Worm (Caenorhabditis elegans) whole organism, L3 larva: ENCODE results near the gene F08D12.2.

Source experiments
- R02D3.7 ChIP-seq: fragments of 150-350 bp; optimal IDR thresholded peaks from 2 replicates; lab custom pipeline; 2014; ENCODE audit warnings: missing biosample characterization, missing genetic modification characterization
- ZK546.5 ChIP-seq: sonication (generic microtip); optimal IDR thresholded peaks from 2 replicates; lab custom pipeline; 2017; ENCODE audit warnings: missing biosample characterization, missing genetic modification characterization
- aly-2 ChIP-seq: fragments of 150-350 bp; optimal IDR thresholded peaks from 2 replicates; lab custom pipeline; 2014; ENCODE audit warnings: missing biosample characterization, missing genetic modification characterization
- ceh-16 ChIP-seq: sonication (generic microtip); optimal IDR thresholded peaks from 2 replicates; lab custom pipeline; 2017; ENCODE audit warnings: missing biosample characterization, missing genetic modification characterization
- ceh-28 ChIP-seq: fragments of 150-350 bp; optimal IDR thresholded peaks from 2 replicates; lab custom pipeline; 2014; ENCODE audit warnings: missing biosample characterization, missing genetic modification reagents, missing genetic modification characterization
- ceh-82 ChIP-seq: fragments of 150-350 bp; optimal IDR thresholded peaks from 2 replicates; lab custom pipeline; 2014; ENCODE audit warnings: missing biosample characterization, missing genetic modification characterization
- daf-12 ChIP-seq: fragments of 150-350 bp; optimal IDR thresholded peaks from 2 replicates; lab custom pipeline; 2014; ENCODE audit warnings: missing biosample characterization, missing genetic modification reagents, missing genetic modification characterization
- elt-1 ChIP-seq: fragments of 150-350 bp; optimal IDR thresholded peaks from 2 replicates; lab custom pipeline; 2014; ENCODE audit warnings: missing biosample characterization, missing genetic modification characterization
- elt-2 ChIP-seq: sonication (generic microtip); optimal IDR thresholded peaks from 2 replicates; lab custom pipeline; 2016; ENCODE audit warnings: missing genetic modification reagents, mild to moderate bottlenecking, missing genetic modification characterization, missing compliant biosample characterization
- elt-3 ChIP-seq, 3 experiments: fragments of 150-350 bp in 1 of 3; sonication (generic microtip) in 2 of 3; optimal IDR thresholded peaks; 2 replicates in 2 of 3; 4 replicates in 1 of 3; lab custom pipeline; 2014 to 2017; ENCODE audit warnings: missing biosample characterization in 3 of 3, missing genetic modification characterization in 3 of 3
- eor-1 ChIP-seq, 2 experiments: fragments of 150-350 bp; optimal IDR thresholded peaks; 2 replicates each; lab custom pipeline; 2014 to 2018; ENCODE audit warnings: missing biosample characterization in 2 of 2, missing genetic modification characterization in 2 of 2
- fkh-10 ChIP-seq: sonication (generic microtip); optimal IDR thresholded peaks from 2 replicates; lab custom pipeline; 2017; ENCODE audit warnings: missing biosample characterization, missing genetic modification reagents, missing genetic modification characterization
- fkh-2 ChIP-seq: fragments of 150-350 bp; optimal IDR thresholded peaks from 2 replicates; lab custom pipeline; 2014; ENCODE audit warnings: missing biosample characterization, missing genetic modification reagents, missing genetic modification characterization
- fos-1 ChIP-seq: fragments of 150-350 bp; optimal IDR thresholded peaks from 2 replicates; lab custom pipeline; 2014; ENCODE audit warnings: missing biosample characterization, missing genetic modification characterization
- jun-1 ChIP-seq: fragments of 150-350 bp; optimal IDR thresholded peaks from 2 replicates; lab custom pipeline; 2014; ENCODE audit warnings: missing biosample characterization, missing genetic modification reagents, missing genetic modification characterization
- lin-15B ChIP-seq: fragments of 150-350 bp; optimal IDR thresholded peaks from 2 replicates; lab custom pipeline; 2014; ENCODE audit warnings: missing biosample characterization, missing genetic modification characterization
- lin-39 ChIP-seq: fragments of 150-350 bp; optimal IDR thresholded peaks from 2 replicates; lab custom pipeline; 2018; ENCODE audit warnings: missing biosample characterization, missing genetic modification reagents, missing genetic modification characterization
- lsy-12 ChIP-seq: sonication (generic microtip); optimal IDR thresholded peaks from 2 replicates; lab custom pipeline; 2016; ENCODE audit warnings: mild to moderate bottlenecking, missing genetic modification characterization, missing compliant biosample characterization
- mdl-1 ChIP-seq: fragments of 150-350 bp; optimal IDR thresholded peaks from 2 replicates; lab custom pipeline; 2014; ENCODE audit warnings: missing biosample characterization, missing genetic modification characterization
- mml-1 ChIP-seq: fragments of 150-350 bp; sonication (generic microtip); optimal IDR thresholded peaks from 3 replicates; lab custom pipeline; 2014; ENCODE audit warnings: missing biosample characterization, missing genetic modification characterization
- nfya-1 ChIP-seq: sonication (generic microtip); optimal IDR thresholded peaks from 2 replicates; lab custom pipeline; 2017; ENCODE audit warnings: missing genetic modification characterization, mild to moderate bottlenecking, missing compliant biosample characterization, antibody characterized with exemption, moderate library complexity; ENCODE audit not compliant: insufficient read depth
- nhr-11 ChIP-seq: fragments of 150-350 bp; optimal IDR thresholded peaks from 2 replicates; lab custom pipeline; 2014; ENCODE audit warnings: missing biosample characterization, missing genetic modification characterization
- nhr-23 ChIP-seq: fragments of 150-350 bp; optimal IDR thresholded peaks from 2 replicates; lab custom pipeline; 2014; ENCODE audit warnings: missing biosample characterization, missing genetic modification reagents, missing genetic modification characterization
- nhr-25 ChIP-seq: sonication (generic microtip); optimal IDR thresholded peaks from 2 replicates; lab custom pipeline; 2017; ENCODE audit warnings: missing biosample characterization, missing genetic modification characterization
- nhr-43 ChIP-seq: sonication (generic microtip); optimal IDR thresholded peaks from 2 replicates; lab custom pipeline; 2016; ENCODE audit warnings: mild to moderate bottlenecking, missing genetic modification characterization, missing compliant biosample characterization; ENCODE audit not compliant: poor library complexity, severe bottlenecking
- nhr-67 ChIP-seq: fragments of 150-350 bp; optimal IDR thresholded peaks from 2 replicates; lab custom pipeline; 2014; ENCODE audit warnings: missing biosample characterization, missing genetic modification characterization
- nhr-76 ChIP-seq: fragments of 150-350 bp; sonication (generic microtip); optimal IDR thresholded peaks from 5 replicates; lab custom pipeline; 2014; ENCODE audit warnings: missing biosample characterization, missing genetic modification characterization
- nhr-77 ChIP-seq: fragments of 150-350 bp; optimal IDR thresholded peaks from 2 replicates; lab custom pipeline; 2014; ENCODE audit warnings: missing biosample characterization, missing genetic modification characterization
- pha-4 ChIP-seq: fragments of 150-350 bp; optimal IDR thresholded peaks from 2 replicates; lab custom pipeline; 2014; ENCODE audit warnings: missing biosample characterization, missing genetic modification reagents, missing genetic modification characterization
- pqm-1 ChIP-seq: fragments of 150-350 bp; optimal IDR thresholded peaks from 2 replicates; lab custom pipeline; 2017; ENCODE audit warnings: missing biosample characterization, missing genetic modification characterization, inconsistent platforms
- sea-2 ChIP-seq: fragments of 150-350 bp; sonication (generic microtip); optimal IDR thresholded peaks from 4 replicates; lab custom pipeline; 2014; ENCODE audit warnings: missing biosample characterization, missing genetic modification reagents, missing genetic modification characterization
- skn-1 ChIP-seq: fragments of 150-350 bp; optimal IDR thresholded peaks from 2 replicates; lab custom pipeline; 2014; ENCODE audit warnings: missing biosample characterization, missing genetic modification characterization
- snpc-4 ChIP-seq: fragments of 150-350 bp; optimal IDR thresholded peaks from 2 replicates; lab custom pipeline; 2014; ENCODE audit warnings: missing biosample characterization, missing genetic modification characterization
- tbx-2 ChIP-seq: sonication (generic microtip); optimal IDR thresholded peaks from 2 replicates; lab custom pipeline; 2016; ENCODE audit warnings: mild to moderate bottlenecking, missing genetic modification characterization, missing compliant biosample characterization
- unc-39 ChIP-seq: sonication (generic microtip); optimal IDR thresholded peaks from 4 replicates; lab custom pipeline; 2017; ENCODE audit warnings: missing biosample characterization, missing genetic modification characterization
- unc-62 ChIP-seq: fragments of 150-350 bp; sonication (generic microtip); optimal IDR thresholded peaks from 4 replicates; lab custom pipeline; 2014; ENCODE audit warnings: missing biosample characterization, missing genetic modification reagents, missing genetic modification characterization
- zag-1 ChIP-seq: fragments of 150-350 bp; optimal IDR thresholded peaks from 2 replicates; lab custom pipeline; 2014; ENCODE audit warnings: missing biosample characterization, missing genetic modification characterization

F08D12.2 gene

ce11 chrII:2801764-2802163, 20.3 kb downstream of the F08D12.2 start:
- TF ChIP-seq fkh-10 (GFP tag; lab: Kevin White, UChicago) (no peak), fkh-2 (tag; lab: Kevin White, UChicago) (no peak), unc-62 (GFP tag; lab: Kevin White, UChicago) (no peak), ceh-82 (no peak), unc-39 (tag; lab: Kevin White, UChicago) (no peak), nhr-11 (tag; lab: Kevin White, UChicago) (no peak), mdl-1 (tag; lab: Kevin White, UChicago) (no peak), mml-1 (tag; lab: Kevin White, UChicago) (no peak), lin-15B (no peak), ZK546.5 (tag; lab: Kevin White, UChicago) (no peak), eor-1 (tag; optimal IDR thresholded peaks at IDR 0.05; lab: Kevin White, UChicago) (no peak), ceh-28 (tag; lab: Kevin White, UChicago) (no peak), snpc-4 (tag; lab: Kevin White, UChicago) (no peak)

ce11 chrII:2802804-2803586, 21.5 kb downstream of the F08D12.2 start:
- TF ChIP-seq eor-1 (tag; optimal IDR thresholded peaks at IDR 0.05; lab: Kevin White, UChicago) (no peak), elt-3 (tag; optimal IDR thresholded peaks at IDR 0.05; lab: Kevin White, UChicago) (peak in 1 of 3 experiments; percentile 30), aly-2 (no peak), elt-2 (peak; percentile 89), pqm-1 (peak; percentile 64), nhr-25 (tag; lab: Kevin White, UChicago) (peak; percentile 18), mml-1 (tag; lab: Kevin White, UChicago) (peak; percentile 37), ceh-82 (no peak), daf-12 (tag; lab: Kevin White, UChicago) (no peak), nhr-43 (tag; lab: Kevin White, UChicago) (peak; percentile 15)

ce11 chrII:2804245-2804644, 22.8 kb downstream of the F08D12.2 start:
- TF ChIP-seq lin-15B (peak; percentile 4), ceh-28 (tag; lab: Kevin White, UChicago) (no peak), lsy-12 (tag; lab: Kevin White, UChicago) (no peak), nfya-1 (tag; lab: Kevin White, UChicago) (peak; percentile 67), pha-4 (tag; lab: Kevin White, UChicago) (peak; percentile 63)

ce11 chrII:2804949-2805348, 23.5 kb downstream of the F08D12.2 start:
- no peak for TF ChIP-seq mdl-1 (tag; lab: Kevin White, UChicago)
- TF ChIP-seq sea-2 (GFP tag; lab: Kevin White, UChicago), result no peak
- no peak for TF ChIP-seq tbx-2
- TF ChIP-seq nhr-77, result no peak
- TF ChIP-seq fkh-10 (GFP tag; lab: Kevin White, UChicago), result no peak
- TF ChIP-seq unc-62 (GFP tag; lab: Kevin White, UChicago), result no peak
- peak; percentile 42 for TF ChIP-seq pha-4 (tag; lab: Kevin White, UChicago)
- TF ChIP-seq fos-1 (tag; lab: Kevin White, UChicago), result no peak
- no peak for TF ChIP-seq jun-1
- no peak for TF ChIP-seq nhr-76 (tag; lab: Kevin White, UChicago)
- peak; percentile 8 for TF ChIP-seq elt-2
- TF ChIP-seq skn-1 (tag; lab: Kevin White, UChicago), result no peak

- TF ChIP-seq zag-1 (no peak), elt-3 (tag; optimal IDR thresholded peaks at IDR 0.05; lab: Kevin White, UChicago) (peak in 1 of 3 experiments; percentile 64), R02D3.7 (tag; lab: Kevin White, UChicago) (no peak), aly-2 (no peak), daf-12 (tag; lab: Kevin White, UChicago) (no peak), sea-2 (GFP tag; lab: Kevin White, UChicago) (no peak), ceh-28 (tag; lab: Kevin White, UChicago) (no peak), nhr-77 (no peak), lin-39 (tag; lab: Kevin White, UChicago) (no peak), nhr-67 (no peak), nhr-11 (tag; lab: Kevin White, UChicago) (no peak), nhr-23 (tag; lab: Kevin White, UChicago) (peak; percentile 33), snpc-4 (tag; lab: Kevin White, UChicago) (no peak), tbx-2 (no peak), elt-1 (tag; lab: Kevin White, UChicago) (no peak), ceh-16 (no peak)
- TF ChIP-seq, all 47 proteins: peak for 2
Observed at ce11 chrII:2805566-2805965, 24.1 kb downstream of the F08D12.2 start.
